Fruit fly (Drosophila melanogaster) whole organism, larva: ENCODE data around the gene Aduk.
A peak's percentile ranks its signal among the peaks of the same experiment; 100 is the strongest.

Source experiments
- noc ChIP-seq: fragments of 200-800 bp; sonication (Bioruptor generic); optimal IDR thresholded peaks from 3 replicates; lab custom pipeline; 2019; ENCODE audit warnings: missing biosample characterization, mild to moderate bottlenecking, missing genetic modification characterization, moderate library complexity

The Aduk gene

dm6 chr3R:9334592-9335518, at the start of gene Aduk, which contains the start of gene pasi2:
TSS of gene Aduk (minus strand) at chr3R:9334714.
TSS of gene pasi2 (plus strand) at chr3R:9335170.
- TF ChIP-seq noc (tag; lab: Kevin White, UChicago): no peak

DNA sequence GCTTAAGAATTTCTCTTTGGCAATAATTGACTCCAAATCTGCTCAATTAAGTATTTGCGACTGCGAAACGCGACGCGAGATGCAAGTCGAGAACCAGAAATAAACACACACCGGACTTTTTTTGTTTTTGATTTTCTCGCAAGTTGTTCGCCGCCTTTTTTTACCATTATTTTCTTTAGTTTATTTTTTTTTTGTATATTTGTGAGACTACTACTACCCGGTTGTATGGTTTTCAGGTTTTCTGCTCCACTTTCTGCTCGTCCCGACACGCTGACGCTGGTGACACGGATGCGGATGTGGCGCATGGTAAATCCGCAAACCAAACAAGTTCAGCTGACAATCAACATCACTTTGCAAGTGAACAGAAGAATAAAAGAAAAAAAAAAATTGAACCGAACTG, 46.5 kb upstream of the Aduk start:
- no peak for TF ChIP-seq noc (tag; lab: Kevin White, UChicago)

dm6 chr3R:9378644-9379411, 44.3 kb upstream of the Aduk start:
- peak; percentile 52 for TF ChIP-seq noc (tag; lab: Kevin White, UChicago)

DNA sequence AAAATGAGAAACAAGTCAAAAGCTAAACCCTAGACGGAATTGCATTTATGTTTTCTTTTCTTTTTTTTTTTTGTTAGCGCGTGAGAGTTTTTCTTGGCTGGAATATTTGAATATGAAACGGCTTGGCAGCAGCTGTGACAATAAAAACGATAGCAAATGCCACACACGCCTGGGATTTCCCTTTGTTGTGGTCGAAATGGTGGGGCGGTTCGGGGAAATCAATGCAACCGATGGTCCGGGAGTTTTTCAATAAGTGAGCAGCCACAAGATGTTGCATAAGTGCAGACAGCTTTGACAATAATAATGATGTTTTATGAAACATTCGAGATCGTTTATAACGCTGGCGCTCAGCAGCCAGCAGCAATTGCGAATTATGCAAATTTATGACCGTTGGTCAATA, 42.3 kb upstream of the Aduk start:
- TF ChIP-seq noc (tag; lab: Kevin White, UChicago): no peak

DNA sequence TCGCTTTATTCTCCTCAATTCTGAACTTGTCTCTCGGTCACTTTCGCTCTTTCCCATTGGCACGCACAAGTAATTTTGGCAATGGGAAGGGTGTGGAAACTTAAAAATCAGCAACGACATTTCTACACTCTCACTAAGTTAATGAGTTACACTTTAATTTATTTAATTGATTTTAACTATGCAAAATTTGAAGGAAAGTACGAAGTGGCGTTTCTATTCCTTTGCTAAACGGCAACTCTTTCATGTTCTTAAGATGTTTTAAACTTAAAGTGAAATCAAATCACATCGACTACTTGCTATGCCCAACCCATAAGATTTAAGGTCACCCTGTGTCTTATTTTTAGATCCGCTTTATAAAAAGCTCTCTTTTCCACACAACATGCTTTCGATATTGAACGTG, 35.9 kb upstream of the Aduk start:
- TF ChIP-seq noc (tag; lab: Kevin White, UChicago): peak; percentile 66

dm6 chr3R:9365893-9366500, 31.5 kb upstream of the Aduk start:
- TF ChIP-seq noc (tag; lab: Kevin White, UChicago): peak; percentile 27

DNA sequence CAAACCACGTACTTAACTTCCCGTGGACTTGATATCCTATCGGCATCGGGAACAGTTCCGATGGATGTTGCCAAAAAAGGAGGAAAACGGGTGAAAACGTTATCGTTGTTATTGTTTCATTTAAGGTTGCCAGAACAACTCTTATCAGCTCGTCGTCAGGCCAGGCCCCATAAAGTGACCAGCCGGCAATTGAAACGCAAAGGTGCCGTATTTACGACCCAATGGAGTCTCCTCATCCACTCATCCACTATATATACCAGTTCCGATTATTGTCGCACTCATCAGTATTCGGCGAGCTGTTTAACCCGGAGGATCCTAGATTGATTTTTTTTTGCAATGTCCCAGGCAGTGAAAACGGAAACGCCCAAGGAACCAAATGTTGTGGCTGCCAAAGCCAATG, 30.6 kb upstream of the Aduk start, which contains the start of gene Srr:
TSS of gene Srr (plus strand) at position 278 of the 400 bp plus-strand sequence.
- no peak for TF ChIP-seq noc (tag; lab: Kevin White, UChicago)

dm6 chr3R:9363066-9363719, 28.7 kb upstream of the Aduk start, which contains the start of gene CG18473:
TSS of gene CG18473 (plus strand) at chr3R:9363305.
- TF ChIP-seq noc (tag; lab: Kevin White, UChicago): no peak

- no peak for TF ChIP-seq noc (tag; lab: Kevin White, UChicago)
Measured at dm6 chr3R:9359393-9359792, 24.9 kb upstream of the Aduk start.

- TF ChIP-seq noc (tag; lab: Kevin White, UChicago): no peak
Measured at dm6 chr3R:9355195-9355594, 20.7 kb upstream of the Aduk start, which contains the start of gene CG43675. TSS of gene CG43675 (plus strand) at chr3R:9355495.

- TF ChIP-seq noc (tag; lab: Kevin White, UChicago): peak; percentile 71
Measured at dm6 chr3R:9353276-9353652, 18.8 kb upstream of the Aduk start.

DNA sequence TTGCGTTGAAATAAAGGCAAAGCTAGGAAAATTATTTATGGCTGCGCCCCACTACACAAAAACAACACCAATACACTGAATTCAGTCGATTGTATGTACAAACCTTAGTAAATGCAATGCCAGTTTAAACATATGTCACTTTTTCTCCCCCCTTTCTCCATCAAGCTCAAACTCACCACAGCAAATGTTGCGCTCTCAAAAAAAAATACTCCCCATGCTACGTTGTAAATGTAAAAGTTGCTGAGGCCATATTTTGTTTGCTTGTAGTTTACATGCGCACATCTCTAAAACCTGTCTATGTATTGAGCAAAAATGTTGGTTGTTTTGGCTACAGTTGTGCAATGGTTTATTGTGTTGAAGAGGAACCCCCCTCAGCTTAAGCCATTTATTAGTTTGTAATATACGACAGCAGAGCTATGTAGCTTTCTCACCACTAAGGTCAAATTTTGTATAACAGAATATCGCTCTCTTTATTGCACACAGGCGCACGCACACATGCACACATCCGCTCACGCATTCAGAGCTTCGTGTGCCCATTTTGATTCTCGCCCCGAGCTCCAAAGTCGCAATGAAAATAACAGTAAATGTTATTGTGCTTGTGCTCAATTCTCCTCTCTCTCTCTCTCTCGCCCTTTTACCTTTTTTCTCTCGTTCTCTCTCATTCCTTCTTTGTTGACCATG, 18.2 kb upstream of the Aduk start:
- no peak for TF ChIP-seq noc (tag; lab: Kevin White, UChicago)

dm6 chr3R:9351415-9352379, 17.2 kb upstream of the Aduk start:
- TF ChIP-seq noc (tag; lab: Kevin White, UChicago): peak; percentile 85
